Worm (Caenorhabditis elegans) whole organism, L2 larva: ENCODE data around the gene C04E7.3.

Experiments used
- aly-2 ChIP-seq: fragments of 150-350 bp; optimal IDR thresholded peaks from 2 replicates; lab custom pipeline; 2014; ENCODE audit warnings: missing biosample characterization, missing genetic modification characterization
- ceh-16 ChIP-seq: fragments of 150-350 bp; optimal IDR thresholded peaks from 2 replicates; lab custom pipeline; 2014; ENCODE audit warnings: missing biosample characterization, missing genetic modification characterization
- crh-2 ChIP-seq: sonication (generic microtip); optimal IDR thresholded peaks from 2 replicates; lab custom pipeline; 2017; ENCODE audit warnings: missing biosample characterization, missing genetic modification characterization
- nhr-10 ChIP-seq: sonication (generic microtip); optimal IDR thresholded peaks from 2 replicates; lab custom pipeline; 2017; ENCODE audit warnings: missing biosample characterization, missing genetic modification characterization
- peb-1 ChIP-seq: fragments of 150-350 bp; optimal IDR thresholded peaks from 2 replicates; lab custom pipeline; 2014; ENCODE audit warnings: missing biosample characterization, missing genetic modification characterization
- unc-39 ChIP-seq: fragments of 150-350 bp; optimal IDR thresholded peaks from 2 replicates; lab custom pipeline; 2014; ENCODE audit warnings: missing biosample characterization, missing genetic modification characterization

ce11 chrX:309076-309475 is 37.9 kb downstream of the C04E7.3 start:
- TF ChIP-seq crh-2 (tag; lab: Kevin White, UChicago) (no peak), ceh-16 (no peak), peb-1 (tag; lab: Kevin White, UChicago) (no peak), aly-2 (tag; lab: Kevin White, UChicago) (no peak), unc-39 (no peak), nhr-10 (tag; lab: Kevin White, UChicago) (no peak)
